Fruit fly (Drosophila melanogaster) whole organism, prepupa: ENCODE data around the gene mRpS35.

Source experiments
- Blimp-1 ChIP-seq: fragments of 200-800 bp; sonication (Bioruptor generic); optimal IDR thresholded peaks from 3 replicates; lab custom pipeline; 2017; ENCODE audit warnings: missing biosample characterization, missing genetic modification characterization, mild to moderate bottlenecking, moderate library complexity, missing genetic modification reagents
- CG10631 ChIP-seq: fragments of 200-800 bp; sonication (Bioruptor generic); optimal IDR thresholded peaks from 2 replicates; lab custom pipeline; 2016; ENCODE audit warnings: missing biosample characterization, missing genetic modification characterization
- CG10669 ChIP-seq: fragments of 200-800 bp; sonication (Bioruptor generic); optimal IDR thresholded peaks from 3 replicates; lab custom pipeline; 2018; ENCODE audit warnings: missing biosample characterization, mild to moderate bottlenecking, missing genetic modification characterization, moderate library complexity
- CG11294 ChIP-seq: fragments of 200-800 bp; sonication (Bioruptor generic); IDR thresholded peaks from 2 replicates; pipeline ENCODE4 v1.3.6; 2022; ENCODE audit warnings: missing biosample characterization, missing genetic modification characterization
- CG11762 ChIP-seq: fragments of 200-800 bp; sonication (Bioruptor generic); optimal IDR thresholded peaks from 3 replicates; lab custom pipeline; 2016; ENCODE audit warnings: missing biosample characterization, missing genetic modification characterization; ENCODE audit not compliant: insufficient read depth
- CG11902 ChIP-seq: fragments of 200-800 bp; sonication (Bioruptor generic); optimal IDR thresholded peaks from 3 replicates; lab custom pipeline; 2016; ENCODE audit warnings: missing biosample characterization, missing genetic modification characterization
- CG15336 ChIP-seq: fragments of 200-800 bp; sonication (Bioruptor generic); IDR thresholded peaks from 2 replicates; pipeline ENCODE4 v1.3.6; 2022; ENCODE audit warnings: missing biosample characterization, missing genetic modification characterization
- CG1621 ChIP-seq: fragments of 200-800 bp; sonication (Bioruptor generic); optimal IDR thresholded peaks from 3 replicates; lab custom pipeline; 2018; ENCODE audit warnings: missing biosample characterization, mild to moderate bottlenecking, missing genetic modification characterization
- CG16779 ChIP-seq: fragments of 200-800 bp; sonication (Bioruptor generic); optimal IDR thresholded peaks from 3 replicates; lab custom pipeline; 2017; ENCODE audit warnings: missing biosample characterization, mild to moderate bottlenecking, missing genetic modification characterization
- CG3032 ChIP-seq: fragments of 200-800 bp; optimal IDR thresholded peaks from 2 replicates; lab custom pipeline; 2019; ENCODE audit warnings: missing biosample characterization, mild to moderate bottlenecking, missing genetic modification characterization, moderate library complexity
- CG31627 ChIP-seq: fragments of 200-800 bp; sonication (Bioruptor generic); optimal IDR thresholded peaks from 3 replicates; lab custom pipeline; 2016; ENCODE audit warnings: missing biosample characterization, missing genetic modification characterization
- CG32006 ChIP-seq: fragments of 200-800 bp; sonication (Bioruptor generic); optimal IDR thresholded peaks from 3 replicates; lab custom pipeline; 2017; ENCODE audit warnings: missing biosample characterization, mild to moderate bottlenecking, missing genetic modification characterization
- CG34406 ChIP-seq: fragments of 200-800 bp; sonication (Bioruptor generic); optimal IDR thresholded peaks from 3 replicates; lab custom pipeline; 2016; ENCODE audit warnings: missing biosample characterization, missing genetic modification characterization
- CG3919 ChIP-seq: fragments of 200-800 bp; sonication (Bioruptor generic); optimal IDR thresholded peaks from 3 replicates; lab custom pipeline; 2016; ENCODE audit warnings: missing biosample characterization, missing genetic modification characterization
- CG4318 ChIP-seq: fragments of 200-800 bp; sonication (Bioruptor generic); optimal IDR thresholded peaks from 3 replicates; lab custom pipeline; 2017; ENCODE audit warnings: missing biosample characterization, mild to moderate bottlenecking, missing genetic modification characterization
- CG6163 ChIP-seq: fragments of 200-800 bp; sonication (Bioruptor generic); IDR thresholded peaks from 3 replicates; pipeline ENCODE4 v1.3.6; 2022; ENCODE audit warnings: missing biosample characterization, missing genetic modification characterization
- CG6276 ChIP-seq: fragments of 200-800 bp; sonication (Bioruptor generic); optimal IDR thresholded peaks from 2 replicates; lab custom pipeline; 2017; ENCODE audit warnings: missing biosample characterization, mild to moderate bottlenecking, missing genetic modification characterization
- CG6792 ChIP-seq: fragments of 200-800 bp; sonication (Bioruptor generic); optimal IDR thresholded peaks from 3 replicates; lab custom pipeline; 2016; ENCODE audit warnings: missing biosample characterization, missing genetic modification characterization
- CG6808 ChIP-seq: fragments of 200-800 bp; sonication (Bioruptor generic); optimal IDR thresholded peaks from 3 replicates; lab custom pipeline; 2017; ENCODE audit warnings: missing biosample characterization, missing genetic modification characterization, mild to moderate bottlenecking, moderate library complexity, missing genetic modification reagents
- CG7368 ChIP-seq: fragments of 200-800 bp; sonication (Bioruptor generic); optimal IDR thresholded peaks from 3 replicates; lab custom pipeline; 2016; ENCODE audit warnings: missing biosample characterization, missing genetic modification characterization
- CG8119 ChIP-seq: fragments of 200-800 bp; sonication (Bioruptor generic); IDR thresholded peaks from 3 replicates; pipeline ENCODE4 v1.3.6; 2022; ENCODE audit warnings: missing biosample characterization, missing genetic modification characterization
- CG8319 ChIP-seq: fragments of 200-800 bp; sonication (Bioruptor generic); optimal IDR thresholded peaks from 3 replicates; lab custom pipeline; 2016; ENCODE audit warnings: missing biosample characterization, missing genetic modification characterization
- CG8632 ChIP-seq: fragments of 200-800 bp; sonication (Bioruptor generic); optimal IDR thresholded peaks from 3 replicates; lab custom pipeline; 2016; ENCODE audit warnings: missing biosample characterization, missing genetic modification characterization
- Eip75B ChIP-seq: fragments of 200-800 bp; sonication (Bioruptor generic); optimal IDR thresholded peaks from 3 replicates; lab custom pipeline; 2016; ENCODE audit warnings: missing biosample characterization, missing genetic modification characterization
- Eip78C ChIP-seq: fragments of 200-800 bp; sonication (Bioruptor generic); peaks from one replicate; lab custom pipeline; 2016; ENCODE audit warnings: missing biosample characterization, missing genetic modification characterization
- Ets21C ChIP-seq: fragments of 200-800 bp; sonication (Bioruptor generic); optimal IDR thresholded peaks from 3 replicates; lab custom pipeline; 2016; ENCODE audit warnings: missing biosample characterization, missing genetic modification characterization
- Hr39 ChIP-seq: fragments of 200-800 bp; sonication (Bioruptor generic); optimal IDR thresholded peaks from 2 replicates; lab custom pipeline; 2016; ENCODE audit warnings: missing biosample characterization, missing genetic modification characterization
- Hr4 ChIP-seq: fragments of 200-800 bp; sonication (Bioruptor generic); optimal IDR thresholded peaks from 3 replicates; lab custom pipeline; 2016; ENCODE audit warnings: missing biosample characterization, missing genetic modification characterization
- Met ChIP-seq: fragments of 200-800 bp; sonication (Bioruptor generic); optimal IDR thresholded peaks from 3 replicates; lab custom pipeline; 2016; ENCODE audit warnings: missing biosample characterization, missing genetic modification characterization
- OdsH ChIP-seq: fragments of 200-800 bp; sonication (Bioruptor generic); optimal IDR thresholded peaks from 3 replicates; lab custom pipeline; 2016; ENCODE audit warnings: missing biosample characterization, missing genetic modification characterization
- Sox102F ChIP-seq: fragments of 200-800 bp; sonication (Bioruptor generic); optimal IDR thresholded peaks from 2 replicates; lab custom pipeline; 2016; ENCODE audit warnings: missing biosample characterization, mild to moderate bottlenecking, missing genetic modification characterization
- Sox14 ChIP-seq: fragments of 200-800 bp; sonication (Bioruptor generic); optimal IDR thresholded peaks from 3 replicates; lab custom pipeline; 2016; ENCODE audit warnings: missing biosample characterization, missing genetic modification characterization
- achi ChIP-seq: fragments of 200-800 bp; sonication (Bioruptor generic); optimal IDR thresholded peaks from 3 replicates; lab custom pipeline; 2016; ENCODE audit warnings: missing biosample characterization, missing genetic modification characterization
- cyc ChIP-seq: fragments of 200-800 bp; sonication (Bioruptor generic); optimal IDR thresholded peaks from 3 replicates; lab custom pipeline; 2016; ENCODE audit warnings: missing biosample characterization, missing genetic modification characterization
- dsx ChIP-seq: fragments of 200-800 bp; optimal IDR thresholded peaks from 3 replicates; lab custom pipeline; 2019; ENCODE audit warnings: missing biosample characterization, mild to moderate bottlenecking, missing genetic modification characterization, moderate library complexity; ENCODE audit not compliant: poor library complexity, severe bottlenecking
- eg ChIP-seq: fragments of 200-800 bp; sonication (Bioruptor generic); IDR thresholded peaks from 3 replicates; pipeline ENCODE4 v1.3.6; 2022; ENCODE audit warnings: missing biosample characterization, missing genetic modification characterization
- esn ChIP-seq: fragments of 200-800 bp; sonication (Bioruptor generic); optimal IDR thresholded peaks from 2 replicates; lab custom pipeline; 2016; ENCODE audit warnings: missing biosample characterization, mild to moderate bottlenecking, missing genetic modification characterization, moderate library complexity
- fkh ChIP-seq: fragments of 200-800 bp; sonication (Bioruptor generic); optimal IDR thresholded peaks from 3 replicates; lab custom pipeline; 2017; ENCODE audit warnings: missing biosample characterization, mild to moderate bottlenecking, missing genetic modification characterization, moderate library complexity
- lz ChIP-seq: fragments of 200-800 bp; sonication (Bioruptor generic); optimal IDR thresholded peaks from 3 replicates; lab custom pipeline; 2016; ENCODE audit warnings: missing biosample characterization, missing genetic modification characterization
- net ChIP-seq: fragments of 200-800 bp; sonication (Bioruptor generic); optimal IDR thresholded peaks from 3 replicates; lab custom pipeline; 2016; ENCODE audit warnings: missing biosample characterization, missing genetic modification characterization
- pdm3 ChIP-seq: fragments of 200-800 bp; sonication (Bioruptor generic); optimal IDR thresholded peaks from 3 replicates; lab custom pipeline; 2016; ENCODE audit warnings: missing biosample characterization, missing genetic modification characterization
- salr ChIP-seq, 2 experiments: fragments of 200-800 bp; sonication (Bioruptor generic); optimal IDR thresholded peaks; 3 replicates each; lab custom pipeline; 2016 to 2018; ENCODE audit warnings: missing biosample characterization in 2 of 2, missing genetic modification characterization in 2 of 2, mild to moderate bottlenecking in 1 of 2
- ss ChIP-seq, 2 experiments: fragments of 200-800 bp; sonication (Bioruptor generic); optimal IDR thresholded peaks; 2 replicates in 1 of 2; 3 replicates in 1 of 2; lab custom pipeline; 2017 to 2018; ENCODE audit warnings: mild to moderate bottlenecking in 2 of 2, missing biosample characterization in 2 of 2, missing genetic modification characterization in 2 of 2, moderate library complexity in 1 of 2
- svp ChIP-seq: fragments of 200-800 bp; sonication (Bioruptor generic); peaks from one replicate; lab custom pipeline; 2016; ENCODE audit warnings: missing biosample characterization, missing genetic modification characterization
- topi ChIP-seq: fragments of 200-800 bp; sonication (Bioruptor generic); optimal IDR thresholded peaks from 3 replicates; lab custom pipeline; 2016; ENCODE audit warnings: missing biosample characterization, missing genetic modification characterization
- vri ChIP-seq: fragments of 200-800 bp; sonication (Bioruptor generic); optimal IDR thresholded peaks from 3 replicates; lab custom pipeline; 2016; ENCODE audit warnings: missing biosample characterization, mild to moderate bottlenecking, missing genetic modification characterization

Gene mRpS35

dm6 chr3L:2763762-2764161 lies 16.9 kb upstream of the mRpS35 start:
- TF ChIP-seq CG11902 (GFP tag; lab: Kevin White, UChicago) (no peak), CG7368 (GFP tag; lab: Kevin White, UChicago) (no peak), Eip75B (GFP tag; lab: Kevin White, UChicago) (no peak), CG6276 (no peak), Sox102F (GFP tag; lab: Kevin White, UChicago) (no peak), CG4318 (no peak), salr (GFP tag; optimal IDR thresholded peaks at IDR 0.05; lab: Kevin White, UChicago) (no peak), cyc (GFP tag; lab: Kevin White, UChicago) (no peak), CG3919 (GFP tag; lab: Kevin White, UChicago) (no peak), CG8319 (GFP tag; lab: Kevin White, UChicago) (no peak), CG11294 (GFP tag; lab: Robert Waterston, UW) (no peak), CG16779 (tag; lab: Kevin White, UChicago) (no peak), Sox14 (GFP tag; lab: Kevin White, UChicago) (no peak), svp (GFP tag; lab: Kevin White, UChicago) (no peak), net (GFP tag; lab: Kevin White, UChicago) (no peak), fkh (GFP tag; lab: Kevin White, UChicago) (no peak), CG8119 (0 out of 3 replicates have a peak, but pooled peaks have one; percentile 18), CG34406 (GFP tag; lab: Kevin White, UChicago) (no peak), eg (GFP tag; lab: Robert Waterston, UW) (peak; percentile 14; the same call in 1 of the 3 replicates), esn (GFP tag; lab: Kevin White, UChicago) (no peak), CG3032 (tag; lab: Kevin White, UChicago) (no peak), OdsH (GFP tag; lab: Kevin White, UChicago) (no peak), dsx (GFP tag; lab: Kevin White, UChicago) (no peak), Blimp-1 (no peak), vri (no peak), pdm3 (no peak), CG10669 (GFP tag; lab: Kevin White, UChicago) (no peak), topi (GFP tag; lab: Kevin White, UChicago) (no peak), CG11762 (GFP tag; lab: Kevin White, UChicago) (no peak), CG31627 (GFP tag; lab: Kevin White, UChicago) (no peak), CG10631 (GFP tag; lab: Kevin White, UChicago) (no peak), CG15336 (GFP tag; lab: Robert Waterston, UW) (peak; percentile 29; the same call in 1 of the 2 replicates), CG32006 (peak; percentile 25), CG6792 (GFP tag; lab: Kevin White, UChicago) (no peak), CG1621 (tag; lab: Kevin White, UChicago) (no peak), Hr4 (GFP tag; lab: Kevin White, UChicago) (peak; percentile 47), CG8632 (GFP tag; lab: Kevin White, UChicago) (no peak)

dm6 chr3L:2765013-2765738 lies 15.5 kb upstream of the mRpS35 start:
- peak; percentile 52 for TF ChIP-seq esn (GFP tag; lab: Kevin White, UChicago)
- TF ChIP-seq ss (GFP tag; optimal IDR thresholded peaks at IDR 0.05; lab: Kevin White, UChicago), result no peak
- peak; percentile 26 for TF ChIP-seq fkh (GFP tag; lab: Kevin White, UChicago)
- peak; percentile 33 for TF ChIP-seq pdm3
- TF ChIP-seq cyc (GFP tag; lab: Kevin White, UChicago), result peak; percentile 52
- peak; percentile 51 for TF ChIP-seq Met (GFP tag; lab: Kevin White, UChicago)
- peak; percentile 20 for TF ChIP-seq OdsH (GFP tag; lab: Kevin White, UChicago)
- peak; percentile 38; the same call in 1 of the 3 replicates for TF ChIP-seq CG6163 (GFP tag; lab: Robert Waterston, UW)
- peak; percentile 17 for TF ChIP-seq achi (GFP tag; lab: Kevin White, UChicago)
- TF ChIP-seq CG6808 (GFP tag; lab: Kevin White, UChicago), result peak; percentile 19
- TF ChIP-seq Hr39 (GFP tag; lab: Kevin White, UChicago), result peak; percentile 68
- TF ChIP-seq Ets21C (GFP tag; lab: Kevin White, UChicago), result peak; percentile 33
- TF ChIP-seq Eip78C (GFP tag; lab: Kevin White, UChicago), result peak; percentile 67
- TF ChIP-seq CG10631 (GFP tag; lab: Kevin White, UChicago), result peak; percentile 22
- TF ChIP-seq CG1621 (tag; lab: Kevin White, UChicago), result no peak
- TF ChIP-seq Sox102F (GFP tag; lab: Kevin White, UChicago), result peak; percentile 43
- peak; percentile 35 for TF ChIP-seq CG31627 (GFP tag; lab: Kevin White, UChicago)
- TF ChIP-seq CG3032 (tag; lab: Kevin White, UChicago), result peak; percentile 16
- peak; percentile 17 for TF ChIP-seq topi (GFP tag; lab: Kevin White, UChicago)
- peak; percentile 32 for TF ChIP-seq CG3919 (GFP tag; lab: Kevin White, UChicago)
- TF ChIP-seq Eip75B (GFP tag; lab: Kevin White, UChicago), result no peak
- peak; percentile 33 for TF ChIP-seq CG10669 (GFP tag; lab: Kevin White, UChicago)
- TF ChIP-seq Sox14 (GFP tag; lab: Kevin White, UChicago), result peak; percentile 15
- peak; percentile 80 for TF ChIP-seq svp (GFP tag; lab: Kevin White, UChicago)
- peak; percentile 0 for TF ChIP-seq lz
- TF ChIP-seq eg (GFP tag; lab: Robert Waterston, UW), result peak; percentile 54
- TF ChIP-seq CG7368 (GFP tag; lab: Kevin White, UChicago), result no peak
